Fruit fly (Drosophila melanogaster) whole organism, larva: Measurements from ENCODE around the gene CG31141.

Source experiments
- noc ChIP-seq: fragments of 200-800 bp; sonication (Bioruptor generic); optimal IDR thresholded peaks from 3 replicates; lab custom pipeline; 2019; ENCODE audit warnings: missing biosample characterization, mild to moderate bottlenecking, missing genetic modification characterization, moderate library complexity

CG31141 gene

DNA sequence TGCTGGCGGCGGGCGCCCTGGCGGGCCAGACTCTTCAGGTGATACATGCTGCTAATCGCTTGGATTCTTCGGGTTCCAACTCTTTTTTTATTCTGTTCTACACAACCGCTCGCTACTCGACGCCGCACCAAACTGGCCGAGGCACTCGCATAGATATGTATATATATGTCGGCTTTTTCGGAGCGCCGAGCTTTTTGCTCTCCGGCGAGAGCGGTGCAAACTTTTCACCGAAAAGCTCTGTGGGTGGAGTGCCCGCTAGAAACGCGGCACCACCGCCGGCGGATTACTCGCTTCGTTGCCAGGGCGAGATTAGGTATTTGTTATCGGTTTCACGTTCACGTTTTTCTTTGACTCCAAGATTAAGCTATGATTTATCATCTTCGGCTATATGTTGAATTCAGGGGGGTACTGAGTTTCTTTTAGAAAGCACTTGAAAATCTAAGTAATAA is 19.9 kb downstream of the CG31141 start, which contains the start of gene Gdh:
Gene Gdh, minus strand, starts transcription at position 137 of the 449 bp plus-strand sequence.
- peak; percentile 59 for TF ChIP-seq noc (tag; lab: Kevin White, UChicago)

DNA sequence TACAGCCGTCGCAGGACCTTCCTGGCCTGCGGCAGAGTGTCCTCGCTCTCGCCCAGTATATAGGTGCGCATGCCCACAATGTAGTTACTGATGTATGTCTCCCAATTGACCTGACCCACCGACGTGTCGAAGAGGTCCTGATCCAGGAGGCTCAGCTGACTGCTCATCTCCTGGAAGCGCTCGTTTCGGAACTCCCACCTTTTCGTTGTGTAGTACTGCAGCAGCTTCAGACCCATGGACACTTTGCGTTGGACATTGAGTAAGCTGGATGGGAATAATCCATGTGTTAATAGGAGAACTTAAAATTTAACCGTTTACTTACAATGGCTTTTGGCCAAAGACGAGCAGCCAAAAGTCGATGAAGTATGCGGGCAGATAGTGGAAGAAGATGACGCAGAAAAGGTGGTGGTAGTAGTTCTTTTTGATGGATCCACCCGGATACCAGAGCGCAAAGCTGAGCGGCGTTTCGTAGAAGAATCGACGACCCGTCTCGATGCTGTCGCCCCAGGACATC is 20.8 kb downstream of the CG31141 start:
- TF ChIP-seq noc (tag; lab: Kevin White, UChicago) = no peak

DNA sequence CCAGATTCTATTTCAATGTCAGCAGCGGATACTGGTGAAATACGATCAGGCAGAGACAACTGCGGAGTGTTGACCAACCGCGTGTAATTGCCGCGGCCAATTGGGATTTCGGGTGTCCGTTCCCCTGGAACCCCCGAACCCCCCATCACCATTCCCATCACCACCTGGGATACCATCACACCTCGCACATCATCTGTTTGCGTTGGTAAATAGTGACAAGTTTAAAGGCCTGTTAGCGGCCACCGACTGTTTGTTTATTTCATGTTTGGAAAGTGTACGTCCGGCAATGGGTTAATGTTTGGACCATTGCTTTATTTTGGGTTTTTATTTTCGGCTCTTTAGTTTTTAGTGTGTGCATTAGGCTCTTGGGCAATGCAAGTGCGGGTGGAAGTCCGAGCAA is 23.9 kb downstream of the CG31141 start:
- TF ChIP-seq noc (tag; lab: Kevin White, UChicago) = no peak

DNA sequence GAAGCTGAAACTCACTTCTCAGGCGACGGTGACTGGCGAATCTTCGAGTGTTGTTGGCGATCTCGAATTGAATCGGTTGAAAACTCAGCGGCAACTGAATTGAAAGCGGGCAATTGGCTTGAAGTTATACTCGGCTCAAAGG is 25.1 kb downstream of the CG31141 start, which contains the start of gene CG12268:
Gene CG12268, minus strand, starts transcription at position 101 of the 142 bp plus-strand sequence.
- no peak for TF ChIP-seq noc (tag; lab: Kevin White, UChicago)

DNA sequence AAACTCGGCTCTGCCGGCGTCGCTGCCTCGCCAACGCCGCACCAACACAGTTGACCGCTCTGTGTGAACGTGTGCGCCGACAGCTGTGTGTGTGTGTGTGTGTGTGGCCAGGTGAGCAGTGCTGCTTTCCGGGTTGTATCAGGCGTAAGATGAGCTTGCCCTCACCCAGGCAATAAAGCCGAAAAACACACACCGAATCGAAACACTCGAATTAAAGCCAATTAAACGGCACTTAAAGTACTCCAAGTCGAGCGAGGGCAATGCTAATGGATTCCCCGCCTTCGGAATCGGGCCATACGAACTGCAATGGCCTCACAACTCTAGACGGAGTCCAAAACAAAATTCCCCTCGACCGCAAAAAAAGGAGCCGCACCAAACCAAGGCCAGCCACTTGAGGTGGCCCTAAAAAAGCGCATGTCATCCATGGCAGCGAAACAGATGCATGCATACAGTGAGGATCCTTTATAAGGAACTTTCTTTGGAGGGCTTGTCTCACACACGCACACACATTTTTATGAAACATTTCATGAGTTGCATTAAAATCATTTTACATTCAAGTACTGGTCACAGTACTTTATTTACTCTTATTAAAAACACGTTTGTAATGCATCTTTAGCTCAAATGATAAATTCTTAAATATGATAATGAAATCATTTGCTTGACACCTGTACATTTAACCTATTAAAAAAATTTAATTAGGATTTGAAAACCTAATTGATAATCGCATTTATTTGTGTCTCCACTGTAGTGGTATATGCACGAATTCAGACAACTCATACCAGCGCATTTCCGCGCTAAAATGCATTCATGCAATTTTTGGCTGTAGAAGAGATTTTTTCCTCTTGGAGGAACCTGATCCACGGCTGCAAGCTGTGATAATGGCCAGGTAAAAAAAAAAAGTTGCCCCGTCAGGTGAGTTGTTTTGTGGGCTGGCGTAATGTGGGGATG is 25.6 kb downstream of the CG31141 start:
- TF ChIP-seq noc (tag; lab: Kevin White, UChicago) = no peak

DNA sequence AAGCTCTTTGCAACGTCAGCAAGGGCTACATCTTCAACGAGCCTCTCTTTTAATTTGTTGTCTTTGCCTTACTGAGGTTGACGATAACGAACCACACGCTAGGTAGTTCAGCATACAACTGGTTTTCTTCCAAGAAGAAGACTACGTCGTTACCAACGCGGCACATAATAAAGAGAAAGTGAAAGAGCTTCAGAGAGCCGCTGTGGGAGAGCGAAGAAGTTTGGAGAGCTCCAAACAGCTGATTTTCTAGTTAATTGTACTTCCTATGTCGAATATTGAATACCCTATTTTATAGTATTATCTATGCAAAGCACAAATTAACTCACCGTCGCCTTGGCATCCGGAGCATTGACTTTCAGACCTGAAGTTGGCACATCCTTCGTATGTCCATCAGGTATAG is 32.3 kb downstream of the CG31141 start:
- no peak for TF ChIP-seq noc (tag; lab: Kevin White, UChicago)

DNA sequence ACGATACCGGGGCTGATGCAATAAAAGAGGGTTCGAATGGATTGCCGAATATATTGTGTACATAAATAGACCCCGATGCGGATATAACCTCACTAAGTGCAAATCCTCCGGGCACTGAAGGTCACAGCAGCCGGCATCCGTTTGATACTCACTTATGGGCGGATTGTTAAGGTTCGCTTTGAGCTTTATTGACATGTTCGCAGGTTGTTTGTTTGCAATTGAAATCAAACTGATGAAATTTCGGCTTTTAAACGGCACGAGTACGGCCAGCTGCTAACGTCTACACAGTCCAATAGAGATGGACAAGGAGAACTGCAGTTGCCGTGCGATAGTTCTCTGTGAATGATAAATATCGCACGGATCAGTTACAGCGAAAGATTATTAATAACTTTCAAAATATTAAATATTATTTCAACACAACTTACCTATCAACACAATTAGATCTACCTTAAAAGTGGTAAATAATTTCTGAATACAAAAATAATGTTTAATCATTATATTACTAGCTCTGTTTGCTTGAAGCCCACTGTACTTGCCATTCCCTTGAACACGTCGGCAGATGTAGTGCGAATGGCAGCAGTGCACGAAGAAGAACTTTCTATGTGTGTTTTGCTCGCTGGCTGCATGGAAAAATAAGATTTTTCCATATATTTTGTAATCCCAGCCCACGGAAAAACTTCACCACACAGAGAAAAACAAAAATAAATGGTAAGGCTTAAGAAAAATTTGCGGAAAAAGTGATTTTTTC is 35.2 kb downstream of the CG31141 start, which contains the start of the genes GluProRS and AP-1sigma:
Gene GluProRS, minus strand, starts transcription at position 301 of the 748 bp plus-strand sequence.
Gene AP-1sigma, plus strand, starts transcription at position 561 of the 748 bp plus-strand sequence.
- TF ChIP-seq noc (tag; lab: Kevin White, UChicago) = peak; percentile 78

DNA sequence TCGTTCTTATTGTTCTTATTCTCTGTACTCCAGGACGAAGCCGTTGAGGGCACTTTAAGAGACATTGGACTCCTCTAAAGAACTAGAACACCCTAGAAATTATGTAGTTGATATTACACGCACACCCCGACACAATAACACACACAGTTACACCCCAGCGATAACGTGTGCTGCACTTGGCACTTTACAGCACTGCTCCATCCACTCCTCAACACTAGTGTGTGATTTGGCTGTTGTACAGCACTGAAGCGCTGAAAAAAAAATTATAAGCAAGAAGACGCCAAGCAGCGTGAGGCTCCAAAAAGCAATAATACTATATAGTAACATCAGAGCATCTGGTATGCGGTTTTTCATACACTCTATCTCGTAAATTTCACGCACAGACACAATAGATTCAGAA is 37.8 kb downstream of the CG31141 start:
- no peak for TF ChIP-seq noc (tag; lab: Kevin White, UChicago)

DNA sequence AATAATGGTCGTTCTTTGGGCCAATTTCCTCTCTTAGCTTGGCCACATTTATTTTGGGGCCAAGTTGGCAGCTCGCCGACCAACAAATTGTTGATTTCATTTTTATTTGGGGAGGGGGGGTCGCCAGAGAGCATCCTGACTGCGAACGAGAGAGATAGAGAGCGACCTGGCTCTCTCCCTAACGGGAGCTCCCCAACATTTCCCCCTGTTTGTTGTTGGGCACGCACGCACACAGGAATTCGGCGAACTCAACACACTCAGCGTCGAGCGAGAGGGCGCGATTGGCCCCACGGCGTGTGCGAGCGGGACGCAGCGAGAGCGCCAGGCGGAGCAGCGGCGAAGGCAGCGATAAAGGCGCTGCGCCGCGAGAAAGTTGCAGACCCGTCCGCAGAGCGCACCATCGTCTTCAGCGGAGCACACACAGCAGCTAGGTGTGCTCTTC is 39.7 kb downstream of the CG31141 start, which contains the start of gene CG31140:
Gene CG31140, plus strand, starts transcription at position 400 of the 442 bp plus-strand sequence.
- no peak for TF ChIP-seq noc (tag; lab: Kevin White, UChicago)

DNA sequence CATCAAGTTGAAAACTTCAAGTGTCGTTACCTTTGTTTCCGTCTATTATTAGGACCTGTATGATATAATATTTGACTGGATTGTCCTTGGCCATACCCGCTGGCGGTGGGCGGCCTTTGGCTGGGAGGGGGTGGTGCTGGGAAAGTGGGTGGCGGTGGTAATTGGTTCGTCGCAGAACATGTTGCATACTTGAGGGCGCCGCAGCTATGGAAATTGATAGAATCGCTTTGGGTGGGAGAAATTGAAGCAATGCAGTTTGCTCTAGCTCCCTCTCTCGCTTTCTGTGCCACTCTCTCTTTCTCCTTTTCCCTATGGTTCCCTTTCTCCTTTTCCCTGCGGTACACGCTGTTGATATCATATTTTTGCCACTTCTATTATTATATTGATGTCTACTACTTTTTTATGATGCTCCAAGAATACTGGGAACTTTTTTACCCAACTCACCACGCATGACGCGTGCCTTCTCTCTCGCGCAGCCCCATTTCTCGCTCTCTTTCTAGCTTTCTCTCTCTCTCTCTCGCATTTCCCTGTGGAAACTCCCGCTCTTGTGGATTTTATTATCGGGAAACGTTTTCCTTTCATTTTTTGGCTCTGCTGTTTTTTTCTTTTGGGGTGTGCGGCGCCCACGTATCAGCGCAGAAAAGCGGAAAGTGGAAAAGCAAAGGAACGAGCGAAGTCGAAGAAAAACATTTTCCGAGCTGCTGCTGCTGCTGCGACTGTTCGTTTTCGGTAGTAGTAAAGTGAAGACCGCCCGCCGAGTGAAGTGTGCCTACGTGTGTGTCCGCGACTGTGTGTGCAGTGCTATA is 42.0 kb downstream of the CG31141 start:
- TF ChIP-seq noc (tag; lab: Kevin White, UChicago) = no peak

DNA sequence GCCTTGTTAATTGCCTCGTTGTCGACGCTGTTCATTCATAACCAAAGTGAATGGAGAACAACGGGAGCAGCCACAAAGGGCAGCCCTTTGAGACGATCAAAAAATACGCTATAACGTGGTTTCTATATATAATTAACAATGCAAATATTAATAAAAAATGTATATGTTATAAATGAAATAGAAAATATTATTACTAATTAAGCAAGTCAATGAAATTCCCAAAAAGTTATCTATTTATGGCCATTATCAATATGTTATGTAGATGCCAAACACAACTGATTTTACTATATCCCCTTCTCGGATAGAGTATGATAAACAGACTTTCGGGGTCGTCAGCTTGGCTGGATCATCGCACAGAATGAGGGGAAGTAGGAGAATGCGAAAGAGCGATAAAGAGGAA is 46.3 kb downstream of the CG31141 start:
- TF ChIP-seq noc (tag; lab: Kevin White, UChicago) = no peak

DNA sequence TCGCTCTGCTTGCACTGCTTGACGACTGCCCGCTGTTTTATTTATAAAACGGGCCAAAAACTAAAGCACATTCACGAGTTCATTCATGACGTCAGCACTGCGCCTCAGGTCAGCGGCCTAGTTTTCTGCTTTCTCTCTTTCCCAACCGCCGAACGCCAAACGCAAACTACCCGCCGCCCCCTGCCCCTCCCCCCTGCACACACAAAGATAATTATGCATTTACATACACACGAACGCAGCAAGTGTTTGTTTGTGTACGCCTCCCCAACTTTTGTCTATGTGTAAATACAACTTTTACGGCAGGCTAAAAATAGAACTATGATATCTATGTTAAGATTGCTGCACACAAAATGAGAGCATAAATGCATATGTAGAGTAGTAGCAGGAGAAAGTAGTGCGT is 48.1 kb downstream of the CG31141 start:
- no peak for TF ChIP-seq noc (tag; lab: Kevin White, UChicago)

DNA sequence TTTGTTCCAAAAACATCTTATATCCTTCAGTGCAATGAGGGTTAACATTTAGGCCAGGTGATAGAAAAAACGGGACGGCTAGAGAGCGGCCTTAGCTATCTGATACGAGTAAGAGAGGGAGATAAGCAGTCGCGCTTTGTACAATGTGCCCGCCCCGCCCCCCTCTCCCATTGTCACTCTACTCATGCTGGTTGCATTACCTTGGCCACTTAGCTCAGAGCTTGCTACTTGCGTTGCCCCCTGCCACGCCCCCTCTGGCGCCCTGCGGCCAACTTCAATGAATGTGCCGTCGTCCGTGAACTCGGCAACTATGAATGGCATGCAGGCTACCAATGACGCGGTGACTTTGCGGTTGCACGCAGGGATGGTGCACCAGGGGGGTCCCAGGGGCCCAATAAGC is 48.7 kb downstream of the CG31141 start:
- no peak for TF ChIP-seq noc (tag; lab: Kevin White, UChicago)
